Fruit fly (Drosophila melanogaster) whole organism, prepupa: ENCODE data around the gene ohgt.
A peak's percentile ranks its signal among the peaks of the same experiment; 100 is the strongest.

ENCODE experiments used
- Blimp-1 ChIP-seq: fragments of 200-800 bp; sonication (Bioruptor generic); optimal IDR thresholded peaks from 3 replicates; lab custom pipeline; 2017; ENCODE audit warnings: missing biosample characterization, missing genetic modification characterization, mild to moderate bottlenecking, moderate library complexity, missing genetic modification reagents
- CG10631 ChIP-seq: fragments of 200-800 bp; sonication (Bioruptor generic); optimal IDR thresholded peaks from 2 replicates; lab custom pipeline; 2016; ENCODE audit warnings: missing biosample characterization, missing genetic modification characterization
- CG11902 ChIP-seq: fragments of 200-800 bp; sonication (Bioruptor generic); optimal IDR thresholded peaks from 3 replicates; lab custom pipeline; 2016; ENCODE audit warnings: missing biosample characterization, missing genetic modification characterization
- CG15336 ChIP-seq: fragments of 200-800 bp; sonication (Bioruptor generic); IDR thresholded peaks from 2 replicates; pipeline ENCODE4 v1.3.6; 2022; ENCODE audit warnings: missing biosample characterization, missing genetic modification characterization
- CG1621 ChIP-seq: fragments of 200-800 bp; sonication (Bioruptor generic); optimal IDR thresholded peaks from 3 replicates; lab custom pipeline; 2018; ENCODE audit warnings: missing biosample characterization, mild to moderate bottlenecking, missing genetic modification characterization
- CG16779 ChIP-seq: fragments of 200-800 bp; sonication (Bioruptor generic); optimal IDR thresholded peaks from 3 replicates; lab custom pipeline; 2017; ENCODE audit warnings: missing biosample characterization, mild to moderate bottlenecking, missing genetic modification characterization
- CG3032 ChIP-seq: fragments of 200-800 bp; optimal IDR thresholded peaks from 2 replicates; lab custom pipeline; 2019; ENCODE audit warnings: missing biosample characterization, mild to moderate bottlenecking, missing genetic modification characterization, moderate library complexity
- CG31627 ChIP-seq: fragments of 200-800 bp; sonication (Bioruptor generic); optimal IDR thresholded peaks from 3 replicates; lab custom pipeline; 2016; ENCODE audit warnings: missing biosample characterization, missing genetic modification characterization
- CG34406 ChIP-seq: fragments of 200-800 bp; sonication (Bioruptor generic); optimal IDR thresholded peaks from 3 replicates; lab custom pipeline; 2016; ENCODE audit warnings: missing biosample characterization, missing genetic modification characterization
- CG3919 ChIP-seq: fragments of 200-800 bp; sonication (Bioruptor generic); optimal IDR thresholded peaks from 3 replicates; lab custom pipeline; 2016; ENCODE audit warnings: missing biosample characterization, missing genetic modification characterization
- CG4318 ChIP-seq: fragments of 200-800 bp; sonication (Bioruptor generic); optimal IDR thresholded peaks from 3 replicates; lab custom pipeline; 2017; ENCODE audit warnings: missing biosample characterization, mild to moderate bottlenecking, missing genetic modification characterization
- CG6163 ChIP-seq: fragments of 200-800 bp; sonication (Bioruptor generic); IDR thresholded peaks from 3 replicates; pipeline ENCODE4 v1.3.6; 2022; ENCODE audit warnings: missing biosample characterization, missing genetic modification characterization
- CG6276 ChIP-seq: fragments of 200-800 bp; sonication (Bioruptor generic); optimal IDR thresholded peaks from 2 replicates; lab custom pipeline; 2017; ENCODE audit warnings: missing biosample characterization, mild to moderate bottlenecking, missing genetic modification characterization
- CG6792 ChIP-seq: fragments of 200-800 bp; sonication (Bioruptor generic); optimal IDR thresholded peaks from 3 replicates; lab custom pipeline; 2016; ENCODE audit warnings: missing biosample characterization, missing genetic modification characterization
- CG6808 ChIP-seq: fragments of 200-800 bp; sonication (Bioruptor generic); optimal IDR thresholded peaks from 3 replicates; lab custom pipeline; 2017; ENCODE audit warnings: missing biosample characterization, missing genetic modification characterization, mild to moderate bottlenecking, moderate library complexity, missing genetic modification reagents
- CG7368 ChIP-seq: fragments of 200-800 bp; sonication (Bioruptor generic); optimal IDR thresholded peaks from 3 replicates; lab custom pipeline; 2016; ENCODE audit warnings: missing biosample characterization, missing genetic modification characterization
- CG8119 ChIP-seq: fragments of 200-800 bp; sonication (Bioruptor generic); IDR thresholded peaks from 3 replicates; pipeline ENCODE4 v1.3.6; 2022; ENCODE audit warnings: missing biosample characterization, missing genetic modification characterization
- CG8319 ChIP-seq: fragments of 200-800 bp; sonication (Bioruptor generic); optimal IDR thresholded peaks from 3 replicates; lab custom pipeline; 2016; ENCODE audit warnings: missing biosample characterization, missing genetic modification characterization
- CG8632 ChIP-seq: fragments of 200-800 bp; sonication (Bioruptor generic); optimal IDR thresholded peaks from 3 replicates; lab custom pipeline; 2016; ENCODE audit warnings: missing biosample characterization, missing genetic modification characterization
- CG9139 ChIP-seq: fragments of 200-800 bp; sonication (Bioruptor generic); optimal IDR thresholded peaks from 3 replicates; lab custom pipeline; 2017; ENCODE audit warnings: missing biosample characterization, mild to moderate bottlenecking, missing genetic modification characterization
- Eip75B ChIP-seq: fragments of 200-800 bp; sonication (Bioruptor generic); optimal IDR thresholded peaks from 3 replicates; lab custom pipeline; 2016; ENCODE audit warnings: missing biosample characterization, missing genetic modification characterization
- Eip78C ChIP-seq: fragments of 200-800 bp; sonication (Bioruptor generic); peaks from one replicate; lab custom pipeline; 2016; ENCODE audit warnings: missing biosample characterization, missing genetic modification characterization
- Eip93F ChIP-seq: fragments of 200-800 bp; sonication (Bioruptor generic); optimal IDR thresholded peaks from 2 replicates; lab custom pipeline; 2016; ENCODE audit warnings: missing biosample characterization, mild to moderate bottlenecking, missing genetic modification characterization
- Gug ChIP-seq: fragments of 200-800 bp; sonication (Bioruptor generic); IDR thresholded peaks from 2 replicates; pipeline ENCODE4 v1.3.6; 2022; ENCODE audit warnings: missing biosample characterization, missing genetic modification characterization
- Hr38 ChIP-seq: sonication (Bioruptor generic); optimal IDR thresholded peaks from 2 replicates; lab custom pipeline; 2016; ENCODE audit warnings: missing biosample characterization, missing genetic modification characterization
- Hr4 ChIP-seq: fragments of 200-800 bp; sonication (Bioruptor generic); optimal IDR thresholded peaks from 3 replicates; lab custom pipeline; 2016; ENCODE audit warnings: missing biosample characterization, missing genetic modification characterization
- Lpt ChIP-seq: fragments of 200-800 bp; sonication (Bioruptor generic); optimal IDR thresholded peaks from 3 replicates; lab custom pipeline; 2016; ENCODE audit warnings: missing biosample characterization, missing genetic modification characterization
- Met ChIP-seq: fragments of 200-800 bp; sonication (Bioruptor generic); optimal IDR thresholded peaks from 3 replicates; lab custom pipeline; 2016; ENCODE audit warnings: missing biosample characterization, missing genetic modification characterization
- OdsH ChIP-seq: fragments of 200-800 bp; sonication (Bioruptor generic); optimal IDR thresholded peaks from 3 replicates; lab custom pipeline; 2016; ENCODE audit warnings: missing biosample characterization, missing genetic modification characterization
- Smox ChIP-seq: fragments of 200-800 bp; sonication (Bioruptor generic); optimal IDR thresholded peaks from 3 replicates; lab custom pipeline; 2016; ENCODE audit warnings: missing biosample characterization, missing genetic modification characterization
- Sox14 ChIP-seq: fragments of 200-800 bp; sonication (Bioruptor generic); optimal IDR thresholded peaks from 3 replicates; lab custom pipeline; 2016; ENCODE audit warnings: missing biosample characterization, missing genetic modification characterization
- Sox15 ChIP-seq: fragments of 200-800 bp; sonication (Bioruptor generic); optimal IDR thresholded peaks from 3 replicates; lab custom pipeline; 2016; ENCODE audit warnings: missing biosample characterization, missing genetic modification characterization
- achi ChIP-seq: fragments of 200-800 bp; sonication (Bioruptor generic); optimal IDR thresholded peaks from 3 replicates; lab custom pipeline; 2016; ENCODE audit warnings: missing biosample characterization, missing genetic modification characterization
- acj6 ChIP-seq: fragments of 200-800 bp; sonication (Bioruptor generic); optimal IDR thresholded peaks from 3 replicates; lab custom pipeline; 2016; ENCODE audit warnings: missing biosample characterization, missing genetic modification characterization
- cyc ChIP-seq: fragments of 200-800 bp; sonication (Bioruptor generic); optimal IDR thresholded peaks from 3 replicates; lab custom pipeline; 2016; ENCODE audit warnings: missing biosample characterization, missing genetic modification characterization
- dac ChIP-seq: fragments of 200-800 bp; sonication (Bioruptor generic); optimal IDR thresholded peaks from 2 replicates; lab custom pipeline; 2017; ENCODE audit warnings: missing biosample characterization, mild to moderate bottlenecking, missing genetic modification characterization
- dsx ChIP-seq: fragments of 200-800 bp; optimal IDR thresholded peaks from 3 replicates; lab custom pipeline; 2019; ENCODE audit warnings: missing biosample characterization, mild to moderate bottlenecking, missing genetic modification characterization, moderate library complexity; ENCODE audit not compliant: poor library complexity, severe bottlenecking
- eg ChIP-seq: fragments of 200-800 bp; sonication (Bioruptor generic); IDR thresholded peaks from 3 replicates; pipeline ENCODE4 v1.3.6; 2022; ENCODE audit warnings: missing biosample characterization, missing genetic modification characterization
- esn ChIP-seq: fragments of 200-800 bp; sonication (Bioruptor generic); optimal IDR thresholded peaks from 2 replicates; lab custom pipeline; 2016; ENCODE audit warnings: missing biosample characterization, mild to moderate bottlenecking, missing genetic modification characterization, moderate library complexity
- fd59A ChIP-seq: fragments of 200-800 bp; sonication (Bioruptor generic); optimal IDR thresholded peaks from 2 replicates; lab custom pipeline; 2017; ENCODE audit warnings: missing biosample characterization, mild to moderate bottlenecking, missing genetic modification characterization, missing genetic modification reagents
- fd85E ChIP-seq: fragments of 200-800 bp; sonication (Bioruptor generic); optimal IDR thresholded peaks from 3 replicates; lab custom pipeline; 2016; ENCODE audit warnings: missing biosample characterization, missing genetic modification characterization
- fkh ChIP-seq: fragments of 200-800 bp; sonication (Bioruptor generic); optimal IDR thresholded peaks from 3 replicates; lab custom pipeline; 2017; ENCODE audit warnings: missing biosample characterization, mild to moderate bottlenecking, missing genetic modification characterization, moderate library complexity
- lz ChIP-seq: fragments of 200-800 bp; sonication (Bioruptor generic); optimal IDR thresholded peaks from 3 replicates; lab custom pipeline; 2016; ENCODE audit warnings: missing biosample characterization, missing genetic modification characterization
- net ChIP-seq: fragments of 200-800 bp; sonication (Bioruptor generic); optimal IDR thresholded peaks from 3 replicates; lab custom pipeline; 2016; ENCODE audit warnings: missing biosample characterization, missing genetic modification characterization
- pdm3 ChIP-seq: fragments of 200-800 bp; sonication (Bioruptor generic); optimal IDR thresholded peaks from 3 replicates; lab custom pipeline; 2016; ENCODE audit warnings: missing biosample characterization, missing genetic modification characterization
- salr ChIP-seq, 2 experiments: fragments of 200-800 bp; sonication (Bioruptor generic); optimal IDR thresholded peaks; 3 replicates each; lab custom pipeline; 2016 to 2018; ENCODE audit warnings: missing biosample characterization in 2 of 2, missing genetic modification characterization in 2 of 2, mild to moderate bottlenecking in 1 of 2
- spab ChIP-seq: fragments of 200-800 bp; sonication (Bioruptor generic); optimal IDR thresholded peaks from 2 replicates; lab custom pipeline; 2017; ENCODE audit warnings: missing biosample characterization, mild to moderate bottlenecking, missing genetic modification characterization, missing genetic modification reagents
- ss ChIP-seq, 2 experiments: fragments of 200-800 bp; sonication (Bioruptor generic); optimal IDR thresholded peaks; 2 replicates in 1 of 2; 3 replicates in 1 of 2; lab custom pipeline; 2017 to 2018; ENCODE audit warnings: mild to moderate bottlenecking in 2 of 2, missing biosample characterization in 2 of 2, missing genetic modification characterization in 2 of 2, moderate library complexity in 1 of 2
- svp ChIP-seq: fragments of 200-800 bp; sonication (Bioruptor generic); peaks from one replicate; lab custom pipeline; 2016; ENCODE audit warnings: missing biosample characterization, missing genetic modification characterization
- topi ChIP-seq: fragments of 200-800 bp; sonication (Bioruptor generic); optimal IDR thresholded peaks from 3 replicates; lab custom pipeline; 2016; ENCODE audit warnings: missing biosample characterization, missing genetic modification characterization
- vri ChIP-seq: fragments of 200-800 bp; sonication (Bioruptor generic); optimal IDR thresholded peaks from 3 replicates; lab custom pipeline; 2016; ENCODE audit warnings: missing biosample characterization, mild to moderate bottlenecking, missing genetic modification characterization

ohgt gene

DNA sequence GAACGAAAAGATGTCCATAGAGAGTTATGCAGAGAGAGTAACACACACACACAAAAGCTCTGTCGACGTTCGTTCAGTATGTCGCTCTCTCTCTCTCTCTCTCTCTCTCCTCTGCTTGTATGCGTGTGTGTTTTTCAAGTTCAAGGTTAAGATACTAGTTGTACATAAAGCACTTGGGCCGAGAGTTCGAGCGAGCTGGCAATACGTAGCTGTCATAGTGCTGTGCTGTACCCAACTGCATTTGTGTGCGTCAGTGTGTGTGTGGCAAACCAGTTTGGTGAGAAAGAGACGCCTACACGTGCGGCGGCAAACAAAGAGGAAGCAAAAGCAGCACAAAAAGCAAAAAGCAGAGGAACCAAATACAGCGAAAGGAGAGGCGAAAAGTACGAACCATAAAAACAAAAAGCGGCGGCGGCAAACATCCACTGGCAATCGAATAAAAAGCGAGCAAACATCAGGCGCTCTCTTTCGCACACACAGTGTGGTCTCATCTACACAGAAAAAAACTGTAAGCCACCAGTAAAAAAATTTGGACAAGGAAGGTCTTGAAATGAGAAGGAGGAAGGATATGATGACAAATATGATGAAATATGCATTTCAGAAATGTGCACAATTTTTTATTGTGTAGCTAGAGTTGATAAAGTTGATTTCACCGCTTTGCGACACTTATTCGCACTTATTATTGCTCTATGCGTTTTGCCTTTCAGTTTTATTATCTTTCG is 38.4 kb downstream of the ohgt start:
- TF ChIP-seq lz (GFP tag; lab: Kevin White, UChicago) (peak; percentile 85), Hr38 (GFP tag; lab: Kevin White, UChicago) (no peak), CG11902 (GFP tag; lab: Kevin White, UChicago) (peak; percentile 85), CG6163 (GFP tag; lab: Robert Waterston, UW) (peak; percentile 96), esn (GFP tag; lab: Kevin White, UChicago) (peak; percentile 88), CG8319 (GFP tag; lab: Kevin White, UChicago) (peak; percentile 82), OdsH (GFP tag; lab: Kevin White, UChicago) (peak; percentile 94), CG3919 (GFP tag; lab: Kevin White, UChicago) (peak; percentile 95), CG1621 (tag; lab: Kevin White, UChicago) (peak; percentile 88), CG6792 (GFP tag; lab: Kevin White, UChicago) (peak; percentile 90), CG16779 (peak; percentile 66), ss (GFP tag; optimal IDR thresholded peaks at IDR 0.05; lab: Kevin White, UChicago) (peak; percentile 72 to 87), Eip93F (peak; percentile 39), fd59A (GFP tag; lab: Kevin White, UChicago) (peak; percentile 90), Lpt (GFP tag; lab: Kevin White, UChicago) (peak; percentile 84), net (GFP tag; lab: Kevin White, UChicago) (peak; percentile 93), CG6276 (GFP tag; lab: Kevin White, UChicago) (peak; percentile 66), CG15336 (GFP tag; lab: Robert Waterston, UW) (peak; percentile 86), CG31627 (peak; percentile 90), Met (GFP tag; lab: Kevin White, UChicago) (peak; percentile 86), CG8632 (peak; percentile 88), Sox15 (peak; percentile 87), CG8119 (GFP tag; lab: Robert Waterston, UW) (peak; percentile 91), cyc (GFP tag; lab: Kevin White, UChicago) (peak; percentile 85), Gug (peak; percentile 93), topi (GFP tag; lab: Kevin White, UChicago) (peak; percentile 87), Eip78C (GFP tag; lab: Kevin White, UChicago) (peak; percentile 98), salr (GFP tag; optimal IDR thresholded peaks at IDR 0.05; lab: Kevin White, UChicago) (peak; percentile 90 to 91), achi (GFP tag; lab: Kevin White, UChicago) (peak; percentile 91), Blimp-1 (GFP tag; lab: Kevin White, UChicago) (peak; percentile 23), eg (GFP tag; lab: Robert Waterston, UW) (peak; percentile 94), fkh (peak; percentile 79), pdm3 (GFP tag; lab: Kevin White, UChicago) (peak; percentile 95), Hr4 (peak; percentile 91), Sox14 (GFP tag; lab: Kevin White, UChicago) (peak; percentile 91), CG6808 (GFP tag; lab: Kevin White, UChicago) (peak; percentile 84), dsx (peak; percentile 85), CG9139 (GFP tag; lab: Kevin White, UChicago) (peak; percentile 77), vri (GFP tag; lab: Kevin White, UChicago) (peak; percentile 91), acj6 (GFP tag; lab: Kevin White, UChicago) (peak; percentile 95), Smox (GFP tag; lab: Kevin White, UChicago) (peak; percentile 84), svp (GFP tag; lab: Kevin White, UChicago) (peak; percentile 89), spab (GFP tag; lab: Kevin White, UChicago) (peak; percentile 88), Eip75B (GFP tag; lab: Kevin White, UChicago) (peak; percentile 89), CG3032 (peak; percentile 88), dac (peak; percentile 73), CG7368 (peak; percentile 91), CG34406 (GFP tag; lab: Kevin White, UChicago) (peak; percentile 87), CG4318 (peak; percentile 78), CG10631 (peak; percentile 95), fd85E (GFP tag; lab: Kevin White, UChicago) (peak; percentile 51)
